Worm (Caenorhabditis elegans): ENCODE data around the gene C06B3.7.

Gene C06B3.7

DNA sequence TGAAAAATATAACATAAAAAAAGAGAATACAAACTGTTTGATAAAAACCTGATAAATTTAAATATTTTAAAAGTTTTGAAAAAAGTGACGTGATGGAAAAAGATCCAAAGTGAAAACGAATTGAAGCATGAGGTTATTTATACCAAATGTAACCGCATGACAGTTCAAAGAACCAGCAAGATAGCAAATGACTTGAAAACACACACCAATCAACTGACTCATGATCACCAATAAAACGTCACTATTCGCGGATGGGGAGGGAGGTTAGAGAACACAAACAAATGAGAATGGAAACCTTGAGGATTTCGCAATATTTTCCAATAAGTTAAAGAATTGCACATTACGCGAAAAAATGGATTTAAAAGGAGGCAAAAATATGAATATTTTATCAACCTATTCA is at the start of gene C06B3.7:
C06B3.7 (plus strand) TSS at position 287 of the 400 bp plus-strand sequence.
- no peak for TF ChIP-seq hnd-1 (tag; optimal IDR thresholded peaks at IDR 0.05)
- no peak for TF ChIP-seq ets-7 (tag; optimal IDR thresholded peaks at IDR 0.05)
- no peak for TF ChIP-seq flt-1 (GFP tag; IDR thresholded peaks at IDR 0.05)
- no peak for TF ChIP-seq hmg-4 (GFP tag; optimal IDR thresholded peaks at IDR 0.05)

- no peak for TF ChIP-seq hmg-4 (GFP tag; optimal IDR thresholded peaks at IDR 0.05)
Measured at ce11 chrV:13862505-13862904, 47.0 kb upstream of the C06B3.7 start, which contains the start of gene srx-137. TSS of gene srx-137 (plus strand) at chrV:13862805.

- no peak for TF ChIP-seq aly-1 (tag; optimal IDR thresholded peaks at IDR 0.05)
- no peak for TF ChIP-seq pes-1 (GFP tag; IDR thresholded peaks at IDR 0.05)
- no peak for TF ChIP-seq tbx-37 (GFP tag; conservative IDR thresholded peaks at IDR 0.05)
- no peak for TF ChIP-seq flt-1 (GFP tag; IDR thresholded peaks at IDR 0.05)
- TF ChIP-seq hnd-1 (tag; optimal IDR thresholded peaks at IDR 0.05) = no peak
Measured at ce11 chrV:13863700-13864099, 45.8 kb upstream of the C06B3.7 start.

ce11 chrV:13866353-13866752 is 43.1 kb upstream of the C06B3.7 start, which contains the start of gene nhr-175:
TSS of gene nhr-175 (plus strand) at chrV:13866691.
- no peak for TF ChIP-seq tbx-37 (GFP tag; conservative IDR thresholded peaks at IDR 0.05)
- TF ChIP-seq B0310.2 (tag; optimal IDR thresholded peaks at IDR 0.05) = no peak
- TF ChIP-seq hnd-1 (tag; optimal IDR thresholded peaks at IDR 0.05) = no peak
- no peak for TF ChIP-seq scrt-1 (GFP tag; IDR thresholded peaks at IDR 0.05)
- no peak for TF ChIP-seq tra-4 (tag; optimal IDR thresholded peaks at IDR 0.05)

DNA sequence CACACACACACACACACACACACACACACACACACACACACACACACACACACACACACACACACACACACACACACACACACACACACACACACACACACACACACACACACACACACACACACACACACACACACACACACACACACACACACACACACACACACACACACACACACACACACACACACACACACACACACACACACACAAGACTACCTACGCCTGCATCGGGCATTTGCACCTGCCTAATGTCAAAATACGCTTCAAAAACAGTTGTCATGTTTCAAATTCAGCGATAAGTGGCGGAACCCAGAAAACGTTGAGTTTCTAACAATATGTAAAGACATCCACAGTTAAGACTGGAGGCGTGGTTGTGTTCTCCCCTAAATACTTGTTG is 40.6 kb upstream of the C06B3.7 start:
- TF ChIP-seq B0310.2 (tag; optimal IDR thresholded peaks at IDR 0.05) (peak; percentile 10), hmbx-1 (tag; optimal IDR thresholded peaks at IDR 0.05) (peak; percentile 30)

ce11 chrV:13869551-13869950 is 39.9 kb upstream of the C06B3.7 start:
- TF ChIP-seq flt-1 (GFP tag; IDR thresholded peaks at IDR 0.05) (no peak), B0310.2 (tag; optimal IDR thresholded peaks at IDR 0.05) (no peak), hmbx-1 (tag; optimal IDR thresholded peaks at IDR 0.05) (no peak), tra-4 (tag; optimal IDR thresholded peaks at IDR 0.05) (no peak), tbx-11 (GFP tag; IDR thresholded peaks at IDR 0.05) (no peak), ceh-36 (tag; optimal IDR thresholded peaks at IDR 0.05) (no peak), scrt-1 (GFP tag; IDR thresholded peaks at IDR 0.05) (no peak), ceh-13 (GFP tag; optimal IDR thresholded peaks at IDR 0.05) (no peak), aly-1 (tag; optimal IDR thresholded peaks at IDR 0.05) (no peak)

- TF ChIP-seq pes-1 (GFP tag; IDR thresholded peaks at IDR 0.05) = no peak
- TF ChIP-seq tbx-11 (GFP tag; IDR thresholded peaks at IDR 0.05) = no peak
- no peak for TF ChIP-seq tra-4 (tag; optimal IDR thresholded peaks at IDR 0.05)
- no peak for TF ChIP-seq ceh-13 (GFP tag; optimal IDR thresholded peaks at IDR 0.05)
- TF ChIP-seq hnd-1 (tag; optimal IDR thresholded peaks at IDR 0.05) = no peak
- no peak for TF ChIP-seq hmbx-1 (tag; optimal IDR thresholded peaks at IDR 0.05)
- no peak for TF ChIP-seq ceh-36 (tag; optimal IDR thresholded peaks at IDR 0.05)
- no peak for TF ChIP-seq ama-1 (optimal IDR thresholded peaks at IDR 0.05)
- no peak for TF ChIP-seq flt-1 (GFP tag; IDR thresholded peaks at IDR 0.05)
- TF ChIP-seq ets-7 (tag; optimal IDR thresholded peaks at IDR 0.05) = no peak
- TF ChIP-seq aly-1 (tag; optimal IDR thresholded peaks at IDR 0.05) = no peak
- no peak for TF ChIP-seq F13C5.2 (tag; optimal IDR thresholded peaks at IDR 0.05)
- no peak for TF ChIP-seq sea-1 (GFP tag; conservative IDR thresholded peaks at IDR 0.05)
- TF ChIP-seq scrt-1 (GFP tag; IDR thresholded peaks at IDR 0.05) = no peak
- TF ChIP-seq hmg-4 (GFP tag; optimal IDR thresholded peaks at IDR 0.05) = no peak
- no peak for TF ChIP-seq tbx-37 (GFP tag; conservative IDR thresholded peaks at IDR 0.05)
- no peak for TF ChIP-seq B0310.2 (tag; optimal IDR thresholded peaks at IDR 0.05)
Measured at ce11 chrV:13872895-13873294, 36.6 kb upstream of the C06B3.7 start, which contains the start of gene cpt-5. TSS of gene cpt-5 (plus strand) at chrV:13873195.

ce11 chrV:13873323-13873722 is 36.2 kb upstream of the C06B3.7 start:
- TF ChIP-seq sea-1 (GFP tag; conservative IDR thresholded peaks at IDR 0.05) (no peak), pes-1 (GFP tag; IDR thresholded peaks at IDR 0.05) (no peak), F13C5.2 (tag; optimal IDR thresholded peaks at IDR 0.05) (no peak), aly-1 (tag; optimal IDR thresholded peaks at IDR 0.05) (no peak), ceh-13 (GFP tag; optimal IDR thresholded peaks at IDR 0.05) (no peak), ets-7 (tag; optimal IDR thresholded peaks at IDR 0.05) (no peak), tbx-11 (GFP tag; IDR thresholded peaks at IDR 0.05) (no peak), B0310.2 (tag; optimal IDR thresholded peaks at IDR 0.05) (no peak), scrt-1 (GFP tag; IDR thresholded peaks at IDR 0.05) (no peak), flt-1 (GFP tag; IDR thresholded peaks at IDR 0.05) (no peak), hnd-1 (tag; optimal IDR thresholded peaks at IDR 0.05) (no peak), ama-1 (optimal IDR thresholded peaks at IDR 0.05) (no peak), tra-4 (tag; optimal IDR thresholded peaks at IDR 0.05) (no peak), hmg-4 (GFP tag; optimal IDR thresholded peaks at IDR 0.05) (no peak), ceh-36 (tag; optimal IDR thresholded peaks at IDR 0.05) (no peak), tbx-37 (GFP tag; conservative IDR thresholded peaks at IDR 0.05) (no peak), hmbx-1 (tag; optimal IDR thresholded peaks at IDR 0.05) (no peak)

- TF ChIP-seq hmg-4 (GFP tag; optimal IDR thresholded peaks at IDR 0.05) (no peak), ceh-13 (GFP tag; optimal IDR thresholded peaks at IDR 0.05) (no peak), ets-7 (tag; optimal IDR thresholded peaks at IDR 0.05) (no peak), hmbx-1 (tag; optimal IDR thresholded peaks at IDR 0.05) (no peak), ama-1 (optimal IDR thresholded peaks at IDR 0.05) (no peak), pes-1 (GFP tag; IDR thresholded peaks at IDR 0.05) (no peak), tbx-11 (GFP tag; IDR thresholded peaks at IDR 0.05) (no peak), scrt-1 (GFP tag; IDR thresholded peaks at IDR 0.05) (no peak), aly-1 (tag; optimal IDR thresholded peaks at IDR 0.05) (no peak), ceh-36 (tag; optimal IDR thresholded peaks at IDR 0.05) (no peak), flt-1 (GFP tag; IDR thresholded peaks at IDR 0.05) (no peak), tbx-37 (GFP tag; conservative IDR thresholded peaks at IDR 0.05) (no peak), F13C5.2 (tag; optimal IDR thresholded peaks at IDR 0.05) (no peak), tra-4 (tag; optimal IDR thresholded peaks at IDR 0.05) (no peak), sea-1 (GFP tag; conservative IDR thresholded peaks at IDR 0.05) (no peak), hnd-1 (tag; optimal IDR thresholded peaks at IDR 0.05) (no peak)
Measured at ce11 chrV:13876529-13876928, 33.0 kb upstream of the C06B3.7 start, which contains the start of gene T22G5.1. TSS of gene T22G5.1 (plus strand) at chrV:13876829.

Data from whole organism, early embryonic.